Fruit fly (Drosophila melanogaster) whole organism, pupa: ENCODE results near the gene Eig71Ed.

Experiments
- CG10348 ChIP-seq: fragments of 200-800 bp; sonication (Bioruptor generic); IDR thresholded peaks from 2 replicates; pipeline ENCODE4 v1.3.6; 2022; ENCODE audit warnings: missing biosample characterization, missing genetic modification characterization
- CG12605 ChIP-seq: fragments of 200-800 bp; sonication (Bioruptor generic); IDR thresholded peaks from 2 replicates; pipeline ENCODE4 v1.3.6; 2022; ENCODE audit warnings: missing biosample characterization, missing genetic modification characterization
- CG13204 ChIP-seq: fragments of 200-800 bp; sonication (Bioruptor generic); optimal IDR thresholded peaks from 2 replicates; lab custom pipeline; 2018; ENCODE audit warnings: missing biosample characterization, mild to moderate bottlenecking, missing genetic modification characterization, moderate library complexity
- CG14655 ChIP-seq: fragments of 200-800 bp; sonication (Bioruptor generic); optimal IDR thresholded peaks from 3 replicates; lab custom pipeline; 2017; ENCODE audit warnings: mild to moderate bottlenecking, missing biosample characterization, missing genetic modification reagents, missing genetic modification characterization
- CG15710 ChIP-seq: fragments of 200-800 bp; sonication (Bioruptor generic); optimal IDR thresholded peaks from 2 replicates; lab custom pipeline; 2018; ENCODE audit warnings: missing biosample characterization, mild to moderate bottlenecking, missing genetic modification characterization, moderate library complexity
- CG17806 ChIP-seq: fragments of 200-800 bp; sonication (Bioruptor generic); optimal IDR thresholded peaks from 2 replicates; lab custom pipeline; 2018; ENCODE audit warnings: missing biosample characterization, mild to moderate bottlenecking, missing genetic modification characterization, moderate library complexity
- CG32121 ChIP-seq: fragments of 200-800 bp; sonication (Bioruptor generic); IDR thresholded peaks from 2 replicates; pipeline ENCODE4 v1.3.6; 2022; ENCODE audit warnings: missing biosample characterization, missing genetic modification characterization
- CG34367 ChIP-seq: fragments of 200-800 bp; sonication (Bioruptor generic); optimal IDR thresholded peaks from 2 replicates; lab custom pipeline; 2018; ENCODE audit warnings: missing biosample characterization, mild to moderate bottlenecking, missing genetic modification characterization
- CG4496 ChIP-seq: fragments of 200-800 bp; sonication (Bioruptor generic); IDR thresholded peaks from 3 replicates; pipeline ENCODE4 v1.3.6; 2022; ENCODE audit warnings: missing biosample characterization, missing genetic modification characterization
- CG8159 ChIP-seq: fragments of 200-800 bp; sonication (Bioruptor generic); optimal IDR thresholded peaks from 3 replicates; lab custom pipeline; 2018; ENCODE audit warnings: missing biosample characterization, mild to moderate bottlenecking, missing genetic modification characterization, moderate library complexity
- CG8301 ChIP-seq: fragments of 200-800 bp; sonication (Bioruptor generic); optimal IDR thresholded peaks from 2 replicates; lab custom pipeline; 2018; ENCODE audit warnings: missing biosample characterization, mild to moderate bottlenecking, missing genetic modification characterization
- CG9948 ChIP-seq: fragments of 200-800 bp; sonication (Bioruptor generic); optimal IDR thresholded peaks from 2 replicates; lab custom pipeline; 2018; ENCODE audit warnings: missing biosample characterization, mild to moderate bottlenecking, missing genetic modification characterization, moderate library complexity
- D1 ChIP-seq: fragments of 200-800 bp; sonication (Bioruptor generic); optimal IDR thresholded peaks from 2 replicates; lab custom pipeline; 2018; ENCODE audit warnings: missing biosample characterization, mild to moderate bottlenecking, missing genetic modification characterization, moderate library complexity
- EcR ChIP-seq: fragments of 200-800 bp; sonication (Bioruptor generic); optimal IDR thresholded peaks from 3 replicates; lab custom pipeline; 2019; ENCODE audit warnings: missing biosample characterization, missing genetic modification characterization, mild to moderate bottlenecking, moderate library complexity, missing genetic modification reagents
- Ets98B ChIP-seq: fragments of 200-800 bp; sonication (Bioruptor generic); IDR thresholded peaks from 2 replicates; pipeline ENCODE4 v1.3.6; 2022; ENCODE audit warnings: missing biosample characterization, missing genetic modification characterization
- Pif1A ChIP-seq: fragments of 200-800 bp; sonication (Bioruptor generic); optimal IDR thresholded peaks from 3 replicates; lab custom pipeline; 2016; ENCODE audit warnings: missing biosample characterization, missing genetic modification characterization
- Pif1B ChIP-seq: fragments of 200-800 bp; sonication (Bioruptor generic); optimal IDR thresholded peaks from 3 replicates; lab custom pipeline; 2016; ENCODE audit warnings: missing biosample characterization, missing genetic modification characterization
- Snoo ChIP-seq: fragments of 200-800 bp; sonication (Bioruptor generic); optimal IDR thresholded peaks from 3 replicates; lab custom pipeline; 2017; ENCODE audit warnings: missing biosample characterization, mild to moderate bottlenecking, missing genetic modification characterization, inconsistent platforms
- fd96Ca ChIP-seq: fragments of 200-800 bp; sonication (Bioruptor generic); IDR thresholded peaks from 3 replicates; pipeline ENCODE4 v1.3.6; 2022; ENCODE audit warnings: missing biosample characterization, missing genetic modification characterization
- gl ChIP-seq: fragments of 200-800 bp; sonication (Bioruptor generic); optimal IDR thresholded peaks from 2 replicates; lab custom pipeline; 2018; ENCODE audit warnings: missing biosample characterization, mild to moderate bottlenecking, missing genetic modification characterization
- rn ChIP-seq: fragments of 200-800 bp; sonication (Bioruptor generic); IDR thresholded peaks from 2 replicates; pipeline ENCODE4 v1.3.6; 2022; ENCODE audit warnings: missing biosample characterization, missing genetic modification characterization

Gene Eig71Ed

dm6 chr3L:15616900-15617299 is 35.4 kb upstream of the Eig71Ed start:
- TF ChIP-seq D1 (tag; lab: Kevin White, UChicago) (no peak), CG14655 (GFP tag; lab: Kevin White, UChicago) (no peak), CG8301 (tag; lab: Kevin White, UChicago) (no peak), CG32121 (GFP tag; lab: Robert Waterston, UW) (no peak), CG10348 (GFP tag; lab: Robert Waterston, UW) (no peak)

- TF ChIP-seq CG17806 (tag; lab: Kevin White, UChicago): peak; percentile 27
- peak; percentile 38 for TF ChIP-seq CG13204 (GFP tag; lab: Kevin White, UChicago)
- TF ChIP-seq rn (GFP tag; lab: Robert Waterston, UW): no peak
- TF ChIP-seq CG12605: no peak
- TF ChIP-seq CG4496: peak; percentile 82
- peak; percentile 46 for TF ChIP-seq CG15710 (tag; lab: Kevin White, UChicago)
- TF ChIP-seq CG32121 (GFP tag; lab: Robert Waterston, UW): peak; percentile 73
- TF ChIP-seq D1 (tag; lab: Kevin White, UChicago): peak; percentile 9
- peak; percentile 76 for TF ChIP-seq Ets98B (GFP tag; lab: Robert Waterston, UW)
- no peak for TF ChIP-seq CG14655 (GFP tag; lab: Kevin White, UChicago)
- no peak for TF ChIP-seq CG9948 (tag; lab: Kevin White, UChicago)
- TF ChIP-seq CG8301 (tag; lab: Kevin White, UChicago): no peak
- TF ChIP-seq Pif1B (GFP tag; lab: Kevin White, UChicago): peak; percentile 63
- no peak for TF ChIP-seq CG10348 (GFP tag; lab: Robert Waterston, UW)
- no peak for TF ChIP-seq Pif1A (GFP tag; lab: Kevin White, UChicago)
- peak; percentile 52 for TF ChIP-seq CG8159 (tag; lab: Kevin White, UChicago)
- TF ChIP-seq CG34367 (tag; lab: Kevin White, UChicago): peak; percentile 44
- TF ChIP-seq fd96Ca (GFP tag; lab: Robert Waterston, UW): peak; percentile 81
- TF ChIP-seq EcR: peak; percentile 64
- TF ChIP-seq gl (tag; lab: Kevin White, UChicago): peak; percentile 2
- TF ChIP-seq Snoo: peak; percentile 73
Measured at dm6 chr3L:15619626-15620247, 32.6 kb upstream of the Eig71Ed start, which contains the start of gene Phs. Gene Phs (plus strand): TSS chr3L:15619901.

- no peak for TF ChIP-seq Snoo
- TF ChIP-seq CG4496: peak; percentile 11; the same call in 1 of the 3 replicates
- no peak for TF ChIP-seq Pif1B (GFP tag; lab: Kevin White, UChicago)
Measured at dm6 chr3L:15624097-15624496, 28.2 kb upstream of the Eig71Ed start.

dm6 chr3L:15624944-15625610 is 27.3 kb upstream of the Eig71Ed start:
- no peak for TF ChIP-seq CG10348 (GFP tag; lab: Robert Waterston, UW)
- peak; percentile 65; the same call in 2 of the 3 replicates for TF ChIP-seq CG4496
- TF ChIP-seq, all 21 proteins: peak for 1

dm6 chr3L:15625676-15626414 is 26.5 kb upstream of the Eig71Ed start:
- TF ChIP-seq CG13204 (GFP tag; lab: Kevin White, UChicago) (peak; percentile 64), EcR (peak; percentile 97), D1 (tag; lab: Kevin White, UChicago) (peak; percentile 93), CG17806 (tag; lab: Kevin White, UChicago) (peak; percentile 94), CG8159 (tag; lab: Kevin White, UChicago) (peak; percentile 97), CG4496 (peak; percentile 87), gl (tag; lab: Kevin White, UChicago) (peak; percentile 49), CG15710 (tag; lab: Kevin White, UChicago) (peak; percentile 96), CG32121 (GFP tag; lab: Robert Waterston, UW) (peak; percentile 96), CG8301 (tag; lab: Kevin White, UChicago) (peak; percentile 98), CG34367 (tag; lab: Kevin White, UChicago) (peak; percentile 90), CG14655 (GFP tag; lab: Kevin White, UChicago) (peak; percentile 98), CG9948 (tag; lab: Kevin White, UChicago) (peak; percentile 98), CG10348 (GFP tag; lab: Robert Waterston, UW) (no peak; the same call in none of the 2 replicates), CG12605 (peak; percentile 72), rn (GFP tag; lab: Robert Waterston, UW) (peak; percentile 90), Pif1B (GFP tag; lab: Kevin White, UChicago) (peak; percentile 78), Pif1A (GFP tag; lab: Kevin White, UChicago) (peak; percentile 62), fd96Ca (GFP tag; lab: Robert Waterston, UW) (no peak; the same call in none of the 3 replicates), Ets98B (GFP tag; lab: Robert Waterston, UW) (peak; percentile 74), Snoo (peak; percentile 96)
